Worm (Caenorhabditis elegans) whole organism, L4 larva: ENCODE results near the gene taf-11.1.

ENCODE experiments used
- F44E2.7 ChIP-seq: fragments of 200-800 bp; sonication (Bioruptor generic); IDR thresholded peaks from 2 replicates; pipeline ENCODE4 v2.1.2; 2022; ENCODE audit warnings: missing genetic modification characterization, missing compliant biosample characterization
- F49E8.2 ChIP-seq: sonication (generic microtip); optimal IDR thresholded peaks from 2 replicates; lab custom pipeline; 2016; ENCODE audit warnings: missing compliant biosample characterization, mild to moderate bottlenecking, missing genetic modification characterization, borderline replicate concordance
- T20F7.1 ChIP-seq: fragments of 200-800 bp; sonication (Bioruptor generic); optimal IDR thresholded peaks from 2 replicates; lab custom pipeline; 2018; ENCODE audit warnings: mild to moderate bottlenecking, missing genetic modification characterization, missing compliant biosample characterization
- Y105C5A.15 ChIP-seq: fragments of 200-800 bp; sonication (Bioruptor generic); IDR thresholded peaks from 2 replicates; pipeline ENCODE4 v1.3.6; 2022; ENCODE audit warnings: missing genetic modification characterization, missing compliant biosample characterization
- Y48G9A.11 ChIP-seq: fragments of 200-800 bp; sonication (Bioruptor generic); IDR thresholded peaks from 2 replicates; pipeline ENCODE4 v1.3.6; 2022; ENCODE audit warnings: missing genetic modification reagents, missing genetic modification characterization, missing compliant biosample characterization
- Y5F2A.4 ChIP-seq: fragments of 200-800 bp; sonication (Bioruptor generic); optimal IDR thresholded peaks from 2 replicates; lab custom pipeline; 2018; ENCODE audit warnings: mild to moderate bottlenecking, missing genetic modification characterization, missing compliant biosample characterization
- Y75B8A.6 ChIP-seq: fragments of 200-800 bp; sonication (Bioruptor generic); IDR thresholded peaks from 2 replicates; pipeline ENCODE4 v1.3.6; 2022; ENCODE audit warnings: missing genetic modification reagents, missing genetic modification characterization, missing compliant biosample characterization
- ZK337.2 ChIP-seq: fragments of 200-800 bp; sonication (Bioruptor generic); IDR thresholded peaks from 2 replicates; pipeline ENCODE4 v1.3.6; 2022; ENCODE audit warnings: missing genetic modification reagents, missing genetic modification characterization, missing compliant biosample characterization
- ZK546.5 ChIP-seq, 2 experiments: sonication (generic microtip); optimal IDR thresholded peaks; 2 replicates each; lab custom pipeline; 2017; ENCODE audit warnings: missing biosample characterization in 2 of 2, missing genetic modification characterization in 2 of 2
- aha-1 ChIP-seq: fragments of 150-350 bp; peaks from one replicate; lab custom pipeline; 2014; ENCODE audit warnings: missing biosample characterization, missing genetic modification characterization
- aly-2 ChIP-seq: sonication (generic microtip); optimal IDR thresholded peaks from 2 replicates; lab custom pipeline; 2018; ENCODE audit warnings: missing biosample characterization, missing genetic modification characterization
- arid-1 ChIP-seq: fragments of 200-800 bp; sonication (Bioruptor generic); conservative IDR thresholded peaks from 2 replicates; pipeline ENCODE4 v1.3.6; 2022; ENCODE audit warnings: missing genetic modification reagents, missing genetic modification characterization, missing compliant biosample characterization
- ceh-20 ChIP-seq: fragments of 200-800 bp; sonication (Bioruptor generic); IDR thresholded peaks from 2 replicates; pipeline ENCODE4 v1.3.6; 2022; ENCODE audit warnings: missing genetic modification reagents, missing genetic modification characterization, missing compliant biosample characterization
- ceh-32 ChIP-seq: sonication (generic microtip); optimal IDR thresholded peaks from 2 replicates; lab custom pipeline; 2016; ENCODE audit warnings: mild to moderate bottlenecking, missing genetic modification characterization, missing compliant biosample characterization; ENCODE audit not compliant: poor library complexity
- ceh-62 ChIP-seq: sonication (generic microtip); optimal IDR thresholded peaks from 2 replicates; lab custom pipeline; 2017; ENCODE audit warnings: missing biosample characterization, missing genetic modification characterization
- ceh-82 ChIP-seq: sonication (generic microtip); optimal IDR thresholded peaks from 2 replicates; lab custom pipeline; 2017; ENCODE audit warnings: missing biosample characterization, missing genetic modification characterization
- ces-1 ChIP-seq: fragments of 150-350 bp; sonication (generic microtip); optimal IDR thresholded peaks from 4 replicates; lab custom pipeline; 2014; ENCODE audit warnings: missing biosample characterization, missing genetic modification reagents, missing genetic modification characterization
- cey-2 ChIP-seq: sonication (generic microtip); optimal IDR thresholded peaks from 3 replicates; lab custom pipeline; 2017; ENCODE audit warnings: missing genetic modification characterization, mild to moderate bottlenecking, missing compliant biosample characterization, antibody characterized with exemption, borderline replicate concordance; ENCODE audit not compliant: insufficient read depth
- daf-12 ChIP-seq: fragments of 150-350 bp; optimal IDR thresholded peaks from 2 replicates; lab custom pipeline; 2014; ENCODE audit warnings: missing biosample characterization, missing genetic modification reagents, missing genetic modification characterization
- daf-16 ChIP-seq, 3 experiments: sonication (generic microtip); optimal IDR thresholded peaks; 2 replicates each; lab custom pipeline; 2016 to 2017; ENCODE audit warnings: missing genetic modification characterization in 3 of 3, missing genetic modification reagents in 3 of 3, mild to moderate bottlenecking in 2 of 3, missing compliant biosample characterization in 2 of 3, missing biosample characterization in 1 of 3, moderate library complexity in 1 of 3
- dmd-6 ChIP-seq: fragments of 200-800 bp; sonication (Bioruptor generic); IDR thresholded peaks from 2 replicates; pipeline ENCODE4 v1.3.6; 2022; ENCODE audit warnings: missing genetic modification reagents, missing genetic modification characterization, missing compliant biosample characterization
- dmd-8 ChIP-seq: fragments of 200-800 bp; sonication (Bioruptor generic); IDR thresholded peaks from 2 replicates; pipeline ENCODE4 v1.3.6; 2022; ENCODE audit warnings: missing genetic modification characterization, missing compliant biosample characterization
- dmd-9 ChIP-seq: fragments of 200-800 bp; sonication (Bioruptor generic); IDR thresholded peaks from 2 replicates; pipeline ENCODE4 v1.3.6; 2022; ENCODE audit warnings: missing genetic modification reagents, missing genetic modification characterization, missing compliant biosample characterization
- dpl-1 ChIP-seq: fragments of 150-350 bp; optimal IDR thresholded peaks from 2 replicates; lab custom pipeline; 2014; ENCODE audit warnings: missing biosample characterization, missing genetic modification reagents, missing genetic modification characterization
- duxl-1 ChIP-seq: sonication (generic microtip); optimal IDR thresholded peaks from 2 replicates; lab custom pipeline; 2016; ENCODE audit warnings: mild to moderate bottlenecking, missing genetic modification characterization, moderate library complexity, missing compliant biosample characterization; ENCODE audit not compliant: poor library complexity
- dve-1 ChIP-seq: sonication (generic microtip); optimal IDR thresholded peaks from 2 replicates; lab custom pipeline; 2017; ENCODE audit warnings: antibody characterized with exemption, mild to moderate bottlenecking, missing genetic modification characterization, missing compliant biosample characterization; ENCODE audit not compliant: insufficient read depth
- egl-27 ChIP-seq: sonication (generic microtip); optimal IDR thresholded peaks from 3 replicates; lab custom pipeline; 2017; ENCODE audit warnings: missing biosample characterization, missing genetic modification reagents, missing genetic modification characterization
- egl-43 ChIP-seq: fragments of 200-800 bp; sonication (Bioruptor generic); IDR thresholded peaks from 2 replicates; pipeline ENCODE4 v1.3.6; 2022; ENCODE audit warnings: missing genetic modification reagents, missing genetic modification characterization, missing compliant biosample characterization
- hif-1 ChIP-seq, 2 experiments: sonication (generic microtip); optimal IDR thresholded peaks; 2 replicates each; lab custom pipeline; 2016 to 2017; ENCODE audit warnings: missing compliant biosample characterization in 2 of 2, missing genetic modification characterization in 2 of 2, missing genetic modification reagents in 2 of 2, missing genotype in 2 of 2, mild to moderate bottlenecking in 1 of 2
- hlh-30 ChIP-seq: sonication (generic microtip); optimal IDR thresholded peaks from 2 replicates; lab custom pipeline; 2017; ENCODE audit warnings: antibody characterized with exemption, mild to moderate bottlenecking, missing genetic modification characterization, missing compliant biosample characterization; ENCODE audit not compliant: insufficient read depth
- lin-1 ChIP-seq: fragments of 200-800 bp; sonication (Bioruptor generic); IDR thresholded peaks from 2 replicates; pipeline ENCODE4 v1.3.6; 2022; ENCODE audit warnings: missing genetic modification reagents, missing genetic modification characterization, missing compliant biosample characterization
- lin-38 ChIP-seq: fragments of 200-800 bp; sonication (Bioruptor generic); IDR thresholded peaks from 2 replicates; pipeline ENCODE4 v1.3.6; 2022; ENCODE audit warnings: missing genetic modification reagents, missing genetic modification characterization, missing compliant biosample characterization
- madf-9 ChIP-seq: fragments of 200-800 bp; sonication (Bioruptor generic); conservative IDR thresholded peaks from 2 replicates; pipeline ENCODE4 v1.3.6; 2022; ENCODE audit warnings: missing genetic modification reagents, missing genetic modification characterization, missing compliant biosample characterization
- mep-1 ChIP-seq: fragments of 150-350 bp; sonication (generic microtip); optimal IDR thresholded peaks from 3 replicates; lab custom pipeline; 2014; ENCODE audit warnings: missing biosample characterization, missing genetic modification characterization
- mxl-3 ChIP-seq: fragments of 200-800 bp; sonication (Bioruptor generic); optimal IDR thresholded peaks from 2 replicates; lab custom pipeline; 2018; ENCODE audit warnings: mild to moderate bottlenecking, missing genetic modification characterization, missing compliant biosample characterization
- nhr-11 ChIP-seq: fragments of 150-350 bp; optimal IDR thresholded peaks from 2 replicates; lab custom pipeline; 2014; ENCODE audit warnings: missing biosample characterization, missing genetic modification characterization
- nhr-237 ChIP-seq: sonication (generic microtip); optimal IDR thresholded peaks from 2 replicates; lab custom pipeline; 2017; ENCODE audit warnings: missing biosample characterization, missing genetic modification characterization
- nhr-41 ChIP-seq: fragments of 200-800 bp; sonication (Bioruptor generic); IDR thresholded peaks from 2 replicates; pipeline ENCODE4 v1.3.6; 2022; ENCODE audit warnings: missing genetic modification reagents, missing genetic modification characterization, missing compliant biosample characterization
- nhr-42 ChIP-seq: fragments of 200-800 bp; sonication (Bioruptor generic); IDR thresholded peaks from 2 replicates; pipeline ENCODE4 v1.3.6; 2022; ENCODE audit warnings: missing genetic modification characterization, missing compliant biosample characterization
- nhr-6 ChIP-seq: fragments of 150-350 bp; optimal IDR thresholded peaks from 2 replicates; lab custom pipeline; 2014; ENCODE audit warnings: missing biosample characterization, missing genetic modification characterization
- nhr-76 ChIP-seq: fragments of 150-350 bp; optimal IDR thresholded peaks from 2 replicates; lab custom pipeline; 2014; ENCODE audit warnings: missing biosample characterization, missing genetic modification characterization
- nhr-77 ChIP-seq: fragments of 150-350 bp; optimal IDR thresholded peaks from 2 replicates; lab custom pipeline; 2014; ENCODE audit warnings: missing biosample characterization, missing genetic modification characterization
- saeg-2 ChIP-seq: fragments of 200-800 bp; sonication (Bioruptor generic); IDR thresholded peaks from 2 replicates; pipeline ENCODE4 v1.3.6; 2022; ENCODE audit warnings: missing genetic modification reagents, missing genetic modification characterization, missing compliant biosample characterization
- sdz-12 ChIP-seq: fragments of 200-800 bp; sonication (Bioruptor generic); optimal IDR thresholded peaks from 2 replicates; lab custom pipeline; 2018; ENCODE audit warnings: mild to moderate bottlenecking, missing genetic modification characterization, missing compliant biosample characterization
- skn-1 ChIP-seq: fragments of 150-350 bp; optimal IDR thresholded peaks from 2 replicates; lab custom pipeline; 2014; ENCODE audit warnings: missing biosample characterization, missing genetic modification characterization
- spr-1 ChIP-seq: sonication (generic microtip); optimal IDR thresholded peaks from 2 replicates; lab custom pipeline; 2016; ENCODE audit warnings: mild to moderate bottlenecking, missing genetic modification characterization, missing compliant biosample characterization
- spr-3 ChIP-seq: fragments of 200-800 bp; sonication (Bioruptor generic); optimal IDR thresholded peaks from 2 replicates; lab custom pipeline; 2018; ENCODE audit warnings: mild to moderate bottlenecking, missing genetic modification characterization, missing compliant biosample characterization
- tag-97 ChIP-seq: fragments of 200-800 bp; sonication (Bioruptor generic); IDR thresholded peaks from 2 replicates; pipeline ENCODE4 v1.3.6; 2022; ENCODE audit warnings: missing genetic modification characterization, missing compliant biosample characterization
- tra-1 ChIP-seq: fragments of 200-800 bp; sonication (Bioruptor generic); IDR thresholded peaks from 2 replicates; pipeline ENCODE4 v1.3.6; 2022; ENCODE audit warnings: missing genetic modification reagents, missing genetic modification characterization, missing compliant biosample characterization
- vab-7 ChIP-seq: fragments of 200-800 bp; sonication (Bioruptor generic); IDR thresholded peaks from 2 replicates; pipeline ENCODE4 v1.3.6; 2022; ENCODE audit warnings: missing genetic modification reagents, missing genetic modification characterization, missing compliant biosample characterization

The taf-11.1 gene

ce11 chrX:4208495-4208894 is 46.5 kb upstream of the taf-11.1 start (continued):
- TF ChIP-seq Y48G9A.11 (no peak), nhr-41 (no peak), duxl-1 (peak; percentile 93), Y5F2A.4 (no peak), vab-7 (GFP tag; lab: Robert Waterston, UW) (no peak; the same call in 1 of the 2 replicates), lin-38 (GFP tag; lab: Robert Waterston, UW) (no peak; the same call in 1 of the 2 replicates), Y105C5A.15 (no peak), hif-1 (tag; optimal IDR thresholded peaks at IDR 0.05; lab: Kevin White, UChicago) (no peak), mxl-3 (GFP tag; lab: Kevin White, UChicago) (peak; percentile 21), F44E2.7 (GFP tag; lab: Robert Waterston, UW) (no peak), ceh-32 (tag; lab: Kevin White, UChicago) (no peak), dpl-1 (no peak), tag-97 (GFP tag; lab: Robert Waterston, UW) (no peak), egl-43 (peak; percentile 41; the same call in 1 of the 2 replicates), madf-9 (GFP tag; lab: Robert Waterston, UW) (peak; percentile 50; the same call in 1 of the 2 replicates), F49E8.2 (tag; lab: Kevin White, UChicago) (no peak), nhr-237 (tag; lab: Kevin White, UChicago) (peak; percentile 36), aha-1 (peak; percentile 40), spr-3 (no peak), ZK337.2 (no peak), dmd-6 (GFP tag; lab: Robert Waterston, UW) (peak; percentile 70), nhr-6 (tag; lab: Kevin White, UChicago) (no peak), daf-12 (tag; lab: Kevin White, UChicago) (no peak), dmd-9 (GFP tag; lab: Robert Waterston, UW) (no peak), hlh-30 (tag; lab: Kevin White, UChicago) (peak; percentile 43), arid-1 (GFP tag; lab: Robert Waterston, UW) (0 out of 2 replicates have a peak, but pooled peaks have one; percentile 20), ceh-20 (GFP tag; lab: Robert Waterston, UW) (0 out of 2 replicates have a peak, but pooled peaks have one; percentile 11), saeg-2 (GFP tag; lab: Robert Waterston, UW) (peak; percentile 83), T20F7.1 (no peak), Y75B8A.6 (no peak), dmd-8 (GFP tag; lab: Robert Waterston, UW) (no peak), aly-2 (tag; lab: Kevin White, UChicago) (no peak), ceh-62 (tag; lab: Kevin White, UChicago) (no peak), skn-1 (tag; lab: Kevin White, UChicago) (no peak), lin-1 (GFP tag; lab: Robert Waterston, UW) (no peak), mep-1 (tag; lab: Kevin White, UChicago) (no peak), ceh-82 (tag; lab: Kevin White, UChicago) (no peak), sdz-12 (GFP tag; lab: Kevin White, UChicago) (no peak), egl-27 (tag; lab: Kevin White, UChicago) (no peak), cey-2 (tag; lab: Kevin White, UChicago) (no peak), spr-1 (tag; lab: Kevin White, UChicago) (no peak), ZK546.5 (tag; optimal IDR thresholded peaks at IDR 0.05; lab: Kevin White, UChicago) (no peak), ces-1 (GFP tag; lab: Kevin White, UChicago) (no peak), nhr-11 (tag; lab: Kevin White, UChicago) (peak; percentile 77), nhr-76 (tag; lab: Kevin White, UChicago) (no peak), nhr-77 (tag; lab: Kevin White, UChicago) (peak; percentile 98), nhr-42 (GFP tag; lab: Robert Waterston, UW) (peak; percentile 93), dve-1 (tag; lab: Kevin White, UChicago) (peak; percentile 85), daf-16 (GFP tag; optimal IDR thresholded peaks at IDR 0.05; lab: Kevin White, UChicago) (no peak), daf-16 (tag; optimal IDR thresholded peaks at IDR 0.05; lab: Kevin White, UChicago) (peak; percentile 61), tra-1 (GFP tag; lab: Robert Waterston, UW) (0 out of 2 replicates have a peak, but pooled peaks have one; percentile 18)
